Worm (Caenorhabditis elegans) whole organism, mixed stage, embryonic: ENCODE results near the gene sorf-1.

Source experiments
- M03D4.4 ChIP-seq: sonication (generic microtip); optimal IDR thresholded peaks from 2 replicates; lab custom pipeline; 2017; ENCODE audit warnings: mild to moderate bottlenecking, missing genetic modification characterization, missing compliant biosample characterization
- bed-3 ChIP-seq: fragments of 200-800 bp; sonication (Bioruptor generic); optimal IDR thresholded peaks from 3 replicates; lab custom pipeline; 2018; ENCODE audit warnings: mild to moderate bottlenecking, missing genetic modification characterization, moderate library complexity, missing compliant biosample characterization
- ceh-39 ChIP-seq: fragments of 150-350 bp; optimal IDR thresholded peaks from 2 replicates; lab custom pipeline; 2014; ENCODE audit warnings: missing biosample characterization, missing genetic modification characterization
- ceh-43 ChIP-seq: fragments of 200-800 bp; sonication (Bioruptor generic); optimal IDR thresholded peaks from 2 replicates; lab custom pipeline; 2018; ENCODE audit warnings: mild to moderate bottlenecking, missing genetic modification characterization, moderate library complexity, missing compliant biosample characterization
- ceh-83 ChIP-seq: fragments of 200-800 bp; sonication (Bioruptor generic); optimal IDR thresholded peaks from 2 replicates; lab custom pipeline; 2018; ENCODE audit warnings: mild to moderate bottlenecking, missing genetic modification characterization, missing compliant biosample characterization
- ces-1 ChIP-seq: fragments of 150-350 bp; optimal IDR thresholded peaks from 2 replicates; lab custom pipeline; 2014; ENCODE audit warnings: missing biosample characterization, missing genetic modification reagents, missing genetic modification characterization
- cnd-1 ChIP-seq: fragments of 200-800 bp; sonication (Bioruptor generic); optimal IDR thresholded peaks from 2 replicates; lab custom pipeline; 2018; ENCODE audit warnings: mild to moderate bottlenecking, missing genetic modification characterization, missing compliant biosample characterization
- drap-1 ChIP-seq: fragments of 200-800 bp; sonication (Bioruptor generic); optimal IDR thresholded peaks from 3 replicates; lab custom pipeline; 2018; ENCODE audit warnings: mild to moderate bottlenecking, missing genetic modification characterization, missing compliant biosample characterization
- elt-1 ChIP-seq: sonication (generic microtip); optimal IDR thresholded peaks from 2 replicates; lab custom pipeline; 2017; ENCODE audit warnings: missing genetic modification characterization, mild to moderate bottlenecking, missing compliant biosample characterization, antibody characterized with exemption, moderate library complexity, borderline replicate concordance; ENCODE audit not compliant: insufficient read depth
- elt-3 ChIP-seq: fragments of 150-350 bp; optimal IDR thresholded peaks from 2 replicates; lab custom pipeline; 2014; ENCODE audit warnings: missing biosample characterization, missing genetic modification characterization
- flh-1 ChIP-seq: fragments of 200-800 bp; sonication (Bioruptor generic); optimal IDR thresholded peaks from 2 replicates; lab custom pipeline; 2018; ENCODE audit warnings: mild to moderate bottlenecking, missing genetic modification characterization, moderate library complexity, missing compliant biosample characterization
- ham-2 ChIP-seq: fragments of 200-800 bp; sonication (Bioruptor generic); optimal IDR thresholded peaks from 2 replicates; lab custom pipeline; 2018; ENCODE audit warnings: mild to moderate bottlenecking, missing genetic modification characterization, missing compliant biosample characterization
- hlh-1 ChIP-seq: fragments of 150-350 bp; optimal IDR thresholded peaks from 2 replicates; lab custom pipeline; 2014; ENCODE audit warnings: missing biosample characterization, missing genetic modification reagents, missing genetic modification characterization
- lin-13 ChIP-seq: fragments of 150-350 bp; optimal IDR thresholded peaks from 2 replicates; lab custom pipeline; 2014; ENCODE audit warnings: missing biosample characterization, missing genetic modification characterization
- lin-32 ChIP-seq: fragments of 200-800 bp; sonication (Bioruptor generic); optimal IDR thresholded peaks from 2 replicates; lab custom pipeline; 2018; ENCODE audit warnings: mild to moderate bottlenecking, missing genetic modification characterization, missing compliant biosample characterization
- lsy-2 ChIP-seq: fragments of 150-350 bp; optimal IDR thresholded peaks from 2 replicates; lab custom pipeline; 2014; ENCODE audit warnings: missing biosample characterization, missing genetic modification characterization
- mab-5 ChIP-seq: fragments of 150-350 bp; optimal IDR thresholded peaks from 2 replicates; lab custom pipeline; 2014; ENCODE audit warnings: missing biosample characterization, missing genetic modification characterization
- mep-1 ChIP-seq: fragments of 150-350 bp; optimal IDR thresholded peaks from 2 replicates; lab custom pipeline; 2017; ENCODE audit warnings: missing biosample characterization, missing genetic modification reagents, missing genetic modification characterization, inconsistent platforms
- mls-2 ChIP-seq: sonication (generic microtip); optimal IDR thresholded peaks from 2 replicates; lab custom pipeline; 2016; ENCODE audit warnings: mild to moderate bottlenecking, missing genetic modification characterization, moderate library complexity, missing compliant biosample characterization
- nhr-12 ChIP-seq: fragments of 150-350 bp; optimal IDR thresholded peaks from 2 replicates; lab custom pipeline; 2014; ENCODE audit warnings: missing biosample characterization, missing genetic modification characterization
- nhr-2 ChIP-seq: fragments of 150-350 bp; optimal IDR thresholded peaks from 2 replicates; lab custom pipeline; 2014; ENCODE audit warnings: missing biosample characterization, missing genetic modification characterization
- nhr-237 ChIP-seq: fragments of 150-350 bp; optimal IDR thresholded peaks from 2 replicates; lab custom pipeline; 2014; ENCODE audit warnings: missing biosample characterization, missing genetic modification characterization
- nhr-28 ChIP-seq: fragments of 150-350 bp; optimal IDR thresholded peaks from 2 replicates; lab custom pipeline; 2014; ENCODE audit warnings: missing biosample characterization, missing genetic modification characterization
- nhr-76 ChIP-seq: sonication (generic microtip); optimal IDR thresholded peaks from 2 replicates; lab custom pipeline; 2017; ENCODE audit warnings: missing biosample characterization, missing genetic modification characterization
- pha-4 ChIP-seq: fragments of 150-350 bp; optimal IDR thresholded peaks from 2 replicates; lab custom pipeline; 2018; ENCODE audit warnings: missing biosample characterization, missing genetic modification reagents, missing genetic modification characterization
- sem-2 ChIP-seq: fragments of 200-800 bp; sonication (Bioruptor generic); optimal IDR thresholded peaks from 2 replicates; lab custom pipeline; 2018; ENCODE audit warnings: mild to moderate bottlenecking, missing genetic modification characterization, missing compliant biosample characterization
- tbx-8 ChIP-seq: fragments of 200-800 bp; sonication (Bioruptor generic); optimal IDR thresholded peaks from 2 replicates; lab custom pipeline; 2018; ENCODE audit warnings: mild to moderate bottlenecking, missing genetic modification characterization, moderate library complexity, missing compliant biosample characterization
- unc-120 ChIP-seq: sonication (generic microtip); optimal IDR thresholded peaks from 2 replicates; lab custom pipeline; 2017; ENCODE audit warnings: missing genetic modification characterization, missing compliant biosample characterization; ENCODE audit not compliant: poor library complexity, severe bottlenecking
- zip-8 ChIP-seq: fragments of 150-350 bp; optimal IDR thresholded peaks from 2 replicates; lab custom pipeline; 2014; ENCODE audit warnings: missing biosample characterization, missing genetic modification characterization
- ztf-11 ChIP-seq: fragments of 150-350 bp; optimal IDR thresholded peaks from 2 replicates; lab custom pipeline; 2014; ENCODE audit warnings: missing biosample characterization, missing genetic modification characterization

Gene sorf-1

DNA sequence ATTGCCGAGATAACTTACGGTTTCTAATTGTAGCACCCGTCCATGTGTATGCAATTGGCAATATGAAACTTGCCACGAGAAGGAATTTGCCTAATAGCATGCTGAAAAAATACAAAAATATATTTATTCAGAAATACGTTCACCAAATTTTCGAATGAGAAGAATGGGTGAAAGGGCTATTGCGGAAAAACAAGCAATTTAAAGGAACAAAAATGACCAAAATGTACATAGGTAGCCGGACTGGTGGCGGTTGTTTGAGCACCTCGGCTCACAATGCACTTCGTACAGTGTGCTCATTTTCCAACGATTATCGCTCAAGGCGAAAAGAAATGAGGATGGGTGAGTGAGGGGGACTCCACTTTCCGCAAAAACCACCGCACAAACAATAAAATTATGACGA is 20.9 kb upstream of the sorf-1 start, which contains the start of gene cht-1:
Gene cht-1 (minus strand): TSS at position 101 of the 400 bp plus-strand sequence.
- TF ChIP-seq ham-2 (no peak), ces-1 (GFP tag; lab: Kevin White, UChicago) (no peak), nhr-28 (tag; lab: Kevin White, UChicago) (no peak), lsy-2 (no peak), tbx-8 (GFP tag; lab: Kevin White, UChicago) (no peak), ceh-39 (tag; lab: Kevin White, UChicago) (no peak), mab-5 (tag; lab: Kevin White, UChicago) (no peak), cnd-1 (no peak), nhr-12 (tag; lab: Kevin White, UChicago) (no peak), nhr-76 (tag; lab: Kevin White, UChicago) (no peak), nhr-237 (no peak), hlh-1 (tag; lab: Kevin White, UChicago) (no peak)

DNA sequence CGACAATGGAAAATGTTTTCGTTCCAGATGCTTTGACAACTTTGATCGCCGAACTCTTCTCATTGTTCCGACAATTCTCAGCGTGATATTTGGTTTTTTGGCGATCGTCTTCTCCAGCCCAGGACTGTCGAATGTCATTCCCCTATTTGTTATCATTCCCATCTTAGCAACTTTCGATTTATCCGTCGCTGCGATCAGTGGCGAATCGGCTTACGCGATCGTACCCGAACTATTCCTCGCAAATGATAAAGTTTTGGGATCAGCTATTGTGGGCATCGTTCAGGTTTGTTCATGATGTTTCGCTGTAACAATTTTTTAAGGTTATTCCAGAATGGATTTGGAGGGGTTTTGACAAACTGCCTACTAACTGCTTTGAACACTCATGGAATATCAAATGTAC is 17.7 kb upstream of the sorf-1 start:
- TF ChIP-seq cnd-1 (no peak), ceh-43 (GFP tag; lab: Kevin White, UChicago) (no peak), nhr-2 (tag; lab: Kevin White, UChicago) (no peak), flh-1 (no peak), ztf-11 (no peak), elt-1 (tag; lab: Kevin White, UChicago) (peak; percentile 83), bed-3 (no peak), pha-4 (tag; lab: Kevin White, UChicago) (no peak)

DNA sequence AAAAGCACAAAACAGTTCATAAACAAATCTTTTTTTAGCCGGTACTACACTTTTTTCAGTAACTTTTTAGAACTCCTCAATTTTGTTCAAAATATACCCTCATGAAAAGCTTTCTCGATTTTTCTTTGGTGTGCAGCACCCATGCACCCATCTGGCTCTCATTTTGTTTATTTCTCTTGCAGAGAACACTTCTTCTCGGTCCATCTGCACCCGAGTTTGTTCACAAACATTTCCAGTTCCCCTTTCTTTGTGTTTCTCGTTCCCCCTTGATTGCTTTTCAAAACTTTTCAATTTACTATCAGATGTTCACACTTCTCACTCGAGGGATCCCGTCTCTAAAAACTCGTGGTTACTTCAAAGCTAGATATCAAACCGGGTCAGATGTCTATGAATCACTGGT is 14.5 kb upstream of the sorf-1 start, which contains the start of gene slcf-2:
Gene slcf-2 (plus strand): TSS at position 301 of the 400 bp plus-strand sequence.
- TF ChIP-seq nhr-76 (tag; lab: Kevin White, UChicago), result no peak
- TF ChIP-seq mls-2 (tag; lab: Kevin White, UChicago), result no peak
- no peak for TF ChIP-seq ham-2
- no peak for TF ChIP-seq zip-8 (tag; lab: Kevin White, UChicago)
- no peak for TF ChIP-seq lin-13 (tag; lab: Kevin White, UChicago)
- TF ChIP-seq lsy-2, result no peak
- TF ChIP-seq ceh-39 (tag; lab: Kevin White, UChicago), result no peak
- no peak for TF ChIP-seq mab-5 (tag; lab: Kevin White, UChicago)
- TF ChIP-seq ces-1 (GFP tag; lab: Kevin White, UChicago), result no peak
- no peak for TF ChIP-seq ceh-43 (GFP tag; lab: Kevin White, UChicago)
- no peak for TF ChIP-seq M03D4.4

DNA sequence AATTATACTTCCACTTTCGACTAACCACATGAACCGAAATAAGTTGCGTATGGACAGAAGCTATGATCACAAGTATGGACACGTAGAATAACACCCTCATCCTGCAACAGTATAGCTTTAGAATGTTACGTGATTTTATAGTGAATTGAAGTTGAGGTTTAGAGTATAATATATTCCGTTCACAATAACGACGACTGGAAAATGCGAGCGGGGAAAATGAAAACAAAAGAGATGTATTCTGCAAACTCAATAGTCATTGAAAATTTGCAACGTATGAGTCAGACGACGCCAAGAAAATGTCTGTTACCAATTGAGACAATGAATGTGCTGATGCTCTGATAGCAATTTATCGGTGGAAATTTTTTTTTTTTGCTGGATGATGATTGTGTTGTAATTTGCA is 6.3 kb upstream of the sorf-1 start, which contains the start of gene acp-1:
Gene acp-1 (minus strand): TSS at position 101 of the 400 bp plus-strand sequence.
- TF ChIP-seq ztf-11 (no peak), unc-120 (tag; lab: Kevin White, UChicago) (no peak), mep-1 (tag; lab: Kevin White, UChicago) (no peak), drap-1 (GFP tag; lab: Kevin White, UChicago) (no peak), elt-3 (tag; lab: Kevin White, UChicago) (no peak), flh-1 (no peak), ceh-83 (GFP tag; lab: Kevin White, UChicago) (no peak), nhr-28 (tag; lab: Kevin White, UChicago) (no peak), bed-3 (no peak), lsy-2 (no peak), sem-2 (GFP tag; lab: Kevin White, UChicago) (no peak), cnd-1 (no peak)

DNA sequence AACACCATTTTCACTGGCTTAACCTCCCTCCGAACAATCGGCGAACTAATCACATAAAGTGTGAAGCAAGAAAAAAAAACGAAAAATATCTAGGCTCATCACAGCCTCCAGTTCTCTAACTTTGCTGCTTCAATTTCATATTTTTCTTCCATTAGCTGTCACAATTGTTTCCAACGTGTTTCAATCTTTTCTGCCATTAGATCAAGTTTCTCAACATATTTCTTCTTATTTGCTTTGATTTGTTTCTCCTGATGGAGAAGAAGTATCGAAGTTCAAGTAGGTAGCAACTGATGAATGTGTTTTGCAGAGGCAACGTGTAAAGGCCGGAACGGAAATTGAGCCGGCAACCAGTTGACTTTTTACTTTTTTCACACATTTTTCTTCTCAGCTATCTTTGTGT is 1.1 kb upstream of the sorf-1 start, which contains the start of gene ZK563.7:
Gene ZK563.7 (plus strand): TSS at position 301 of the 400 bp plus-strand sequence.
- TF ChIP-seq nhr-237, result no peak
- TF ChIP-seq sem-2 (GFP tag; lab: Kevin White, UChicago), result no peak

DNA sequence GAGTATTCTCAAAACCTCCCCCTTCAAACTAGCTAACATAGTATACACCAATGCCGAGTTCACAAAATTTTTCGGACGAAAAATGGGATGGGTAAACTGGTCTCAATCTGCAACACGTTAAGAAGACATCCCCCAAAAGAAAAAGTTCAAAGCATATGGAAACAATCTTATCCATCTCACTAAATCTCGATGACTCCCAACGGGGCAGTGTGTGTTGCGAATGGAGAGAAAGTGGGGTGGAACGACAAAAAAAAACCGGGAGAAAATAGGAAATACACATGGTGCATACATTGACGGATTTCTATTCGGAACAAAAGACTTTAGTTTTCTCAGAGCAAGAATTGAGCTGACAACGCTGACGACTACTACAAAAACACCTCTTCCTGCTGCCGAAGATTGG is 3.7 kb downstream of the sorf-1 start:
- no peak for TF ChIP-seq lin-32 (GFP tag; lab: Kevin White, UChicago)
- TF ChIP-seq, all 35 proteins: peak for 0
